Worm (Caenorhabditis elegans): Measurements from ENCODE around the gene cpr-6.

DNA sequence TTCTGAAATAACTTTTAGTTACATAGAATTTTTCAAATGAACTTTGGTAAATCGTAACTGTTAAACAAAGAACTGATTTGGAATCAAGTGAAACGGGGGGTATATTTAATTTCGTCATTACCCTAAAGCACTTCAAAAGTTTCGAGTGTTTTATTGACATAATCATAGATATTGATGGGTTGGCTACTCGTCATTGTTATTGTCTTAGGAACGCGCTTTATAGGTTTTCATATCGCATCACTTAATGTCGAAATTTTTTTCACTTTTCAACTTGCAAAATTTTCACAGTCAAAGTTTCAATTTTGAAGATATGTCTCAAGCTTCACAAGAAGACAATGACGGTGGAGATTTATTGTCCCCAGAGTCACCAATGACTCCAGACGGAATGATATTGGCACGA lies 11.7 kb downstream of the cpr-6 start, which contains the start of gene kqt-1:
- no peak for TF ChIP-seq tbx-37 (GFP tag; conservative IDR thresholded peaks at IDR 0.05)
- TF ChIP-seq ama-1 (optimal IDR thresholded peaks at IDR 0.05): no peak
- no peak for TF ChIP-seq hmg-4 (GFP tag; optimal IDR thresholded peaks at IDR 0.05)
- no peak for TF ChIP-seq B0310.2 (tag; optimal IDR thresholded peaks at IDR 0.05)
- no peak for TF ChIP-seq hnd-1 (tag; optimal IDR thresholded peaks at IDR 0.05)
- no peak for TF ChIP-seq flt-1 (GFP tag; IDR thresholded peaks at IDR 0.05)
- TF ChIP-seq hmbx-1 (tag; optimal IDR thresholded peaks at IDR 0.05): no peak
- TF ChIP-seq tra-4 (tag; optimal IDR thresholded peaks at IDR 0.05): no peak
- TF ChIP-seq tbx-11 (GFP tag; IDR thresholded peaks at IDR 0.05): no peak
- TF ChIP-seq F13C5.2 (tag; optimal IDR thresholded peaks at IDR 0.05): no peak
- no peak for TF ChIP-seq aly-1 (tag; optimal IDR thresholded peaks at IDR 0.05)
- no peak for TF ChIP-seq ets-7 (tag; optimal IDR thresholded peaks at IDR 0.05)
- TF ChIP-seq scrt-1 (GFP tag; IDR thresholded peaks at IDR 0.05): no peak

Measured in whole organism, early embryonic.